Worm (Caenorhabditis elegans): Measurements from ENCODE around the gene C29E4.11.

ce11 chrIII:7996353-7996752 is 38.4 kb upstream of the C29E4.11 start, which contains the start of gene npr-17:
- TF ChIP-seq F13C5.2 (tag; optimal IDR thresholded peaks at IDR 0.05) (no peak), hmbx-1 (tag; optimal IDR thresholded peaks at IDR 0.05) (no peak), pes-1 (GFP tag; IDR thresholded peaks at IDR 0.05) (no peak), ama-1 (optimal IDR thresholded peaks at IDR 0.05) (no peak), ceh-36 (tag; optimal IDR thresholded peaks at IDR 0.05) (no peak), ets-7 (tag; optimal IDR thresholded peaks at IDR 0.05) (no peak), tra-4 (tag; optimal IDR thresholded peaks at IDR 0.05) (no peak), hmg-4 (GFP tag; optimal IDR thresholded peaks at IDR 0.05) (no peak), scrt-1 (GFP tag; IDR thresholded peaks at IDR 0.05) (no peak), hnd-1 (tag; optimal IDR thresholded peaks at IDR 0.05) (no peak), tbx-37 (GFP tag; conservative IDR thresholded peaks at IDR 0.05) (no peak), tbx-11 (GFP tag; IDR thresholded peaks at IDR 0.05) (no peak), ceh-13 (GFP tag; optimal IDR thresholded peaks at IDR 0.05) (no peak), flt-1 (GFP tag; IDR thresholded peaks at IDR 0.05) (no peak)

All from whole organism, early embryonic.